Fruit fly (Drosophila melanogaster) whole organism, embryonic: ENCODE data around the gene CG43845.

ENCODE experiments used
- Abd-B ChIP-seq: fragments of 200-800 bp; sonication (Bioruptor generic); optimal IDR thresholded peaks from 2 replicates; lab custom pipeline; 2018; ENCODE audit warnings: missing biosample characterization, mild to moderate bottlenecking, missing genetic modification characterization, moderate library complexity
- Aef1 ChIP-seq: fragments of 200-800 bp; sonication (Bioruptor generic); IDR thresholded peaks from 3 replicates; pipeline ENCODE4 v1.3.6; 2022; ENCODE audit warnings: missing biosample characterization, missing genetic modification characterization
- B-H2 ChIP-seq: fragments of 200-800 bp; sonication (Bioruptor generic); optimal IDR thresholded peaks from 2 replicates; lab custom pipeline; 2018; ENCODE audit warnings: missing biosample characterization, mild to moderate bottlenecking, missing genetic modification characterization
- BEAF-32 ChIP-seq: fragments of 200-800 bp; sonication (Bioruptor generic); optimal IDR thresholded peaks from 3 replicates; lab custom pipeline; 2017; ENCODE audit warnings: missing biosample characterization, missing genetic modification characterization, mild to moderate bottlenecking, moderate library complexity, missing genetic modification reagents
- CG10267 ChIP-seq: fragments of 200-800 bp; sonication (Bioruptor generic); optimal IDR thresholded peaks from 2 replicates; lab custom pipeline; 2018; ENCODE audit warnings: missing biosample characterization, mild to moderate bottlenecking, missing genetic modification characterization, moderate library complexity
- CG10654 ChIP-seq: fragments of 200-800 bp; sonication (Bioruptor generic); optimal IDR thresholded peaks from 2 replicates; lab custom pipeline; 2016; ENCODE audit warnings: missing biosample characterization, missing genetic modification characterization
- CG11093 ChIP-seq: fragments of 200-800 bp; sonication (Bioruptor generic); IDR thresholded peaks from 3 replicates; pipeline ENCODE4 v1.3.6; 2022; ENCODE audit warnings: missing biosample characterization, missing genetic modification characterization
- CG11247 ChIP-seq: fragments of 200-800 bp; sonication (Bioruptor generic); IDR thresholded peaks from 2 replicates; pipeline ENCODE4 v1.3.6; 2022; ENCODE audit warnings: missing biosample characterization, missing genetic modification characterization
- CG11456 ChIP-seq: fragments of 200-800 bp; sonication (Bioruptor generic); IDR thresholded peaks from 3 replicates; pipeline ENCODE4 v1.3.6; 2022; ENCODE audit warnings: missing biosample characterization, missing genetic modification characterization
- CG11723 ChIP-seq: fragments of 200-800 bp; sonication (Bioruptor generic); optimal IDR thresholded peaks from 2 replicates; lab custom pipeline; 2017; ENCODE audit warnings: missing biosample characterization, mild to moderate bottlenecking, missing genetic modification characterization
- CG12104 ChIP-seq: fragments of 200-800 bp; sonication (Bioruptor generic); optimal IDR thresholded peaks from 3 replicates; lab custom pipeline; 2016; ENCODE audit warnings: missing biosample characterization, missing genetic modification characterization
- CG12391 ChIP-seq: fragments of 200-800 bp; sonication (Bioruptor generic); optimal IDR thresholded peaks from 3 replicates; lab custom pipeline; 2018; ENCODE audit warnings: missing biosample characterization, mild to moderate bottlenecking, missing genetic modification characterization, moderate library complexity
- CG12942 ChIP-seq: fragments of 200-800 bp; sonication (Bioruptor generic); optimal IDR thresholded peaks from 3 replicates; lab custom pipeline; 2016; ENCODE audit warnings: missing biosample characterization, missing genetic modification characterization
- CG1647 ChIP-seq: fragments of 200-800 bp; sonication (Bioruptor generic); optimal IDR thresholded peaks from 3 replicates; lab custom pipeline; 2016; ENCODE audit warnings: missing biosample characterization, missing genetic modification characterization
- CG16779 ChIP-seq: fragments of 200-800 bp; sonication (Bioruptor generic); IDR thresholded peaks from 2 replicates; pipeline ENCODE4 v1.3.6; 2022; ENCODE audit warnings: missing biosample characterization, missing genetic modification characterization
- CG1832 ChIP-seq: fragments of 200-800 bp; sonication (Bioruptor generic); optimal IDR thresholded peaks from 2 replicates; lab custom pipeline; 2017; ENCODE audit warnings: missing biosample characterization, mild to moderate bottlenecking, missing genetic modification characterization, inconsistent platforms
- CG4424 ChIP-seq: fragments of 200-800 bp; sonication (Bioruptor generic); optimal IDR thresholded peaks from 3 replicates; lab custom pipeline; 2016; ENCODE audit warnings: missing biosample characterization, missing genetic modification characterization
- CG5953 ChIP-seq: fragments of 200-800 bp; sonication (Bioruptor generic); IDR thresholded peaks from 2 replicates; pipeline ENCODE4 v1.3.6; 2022; ENCODE audit warnings: missing biosample characterization, missing genetic modification characterization
- CG7745 ChIP-seq: fragments of 200-800 bp; sonication (Bioruptor generic); optimal IDR thresholded peaks from 2 replicates; lab custom pipeline; 2018; ENCODE audit warnings: missing biosample characterization, mild to moderate bottlenecking, missing genetic modification characterization, moderate library complexity
- CG7928 ChIP-seq: fragments of 200-800 bp; sonication (Bioruptor generic); optimal IDR thresholded peaks from 2 replicates; lab custom pipeline; 2017; ENCODE audit warnings: missing biosample characterization, mild to moderate bottlenecking, missing genetic modification characterization
- CG8924 ChIP-seq: fragments of 200-800 bp; optimal IDR thresholded peaks from 3 replicates; lab custom pipeline; 2019; ENCODE audit warnings: missing biosample characterization, mild to moderate bottlenecking, missing genetic modification characterization, moderate library complexity
- Dek ChIP-seq: fragments of 200-800 bp; sonication (Bioruptor generic); optimal IDR thresholded peaks from 3 replicates; lab custom pipeline; 2019; ENCODE audit warnings: missing biosample characterization, mild to moderate bottlenecking, missing genetic modification characterization, moderate library complexity
- Ets65A ChIP-seq: fragments of 200-800 bp; sonication (Bioruptor generic); peaks from one replicate; lab custom pipeline; 2016; ENCODE audit warnings: missing biosample characterization, missing genetic modification characterization
- Hsf ChIP-seq: fragments of 200-800 bp; sonication (Bioruptor generic); optimal IDR thresholded peaks from 3 replicates; lab custom pipeline; 2016; ENCODE audit warnings: missing biosample characterization, missing genetic modification characterization
- Lpt ChIP-seq: fragments of >200 bp; optimal IDR thresholded peaks from 2 replicates; lab custom pipeline; 2018; ENCODE audit warnings: missing biosample characterization, missing genetic modification characterization
- Pdp1 ChIP-seq, 2 experiments: fragments of 200-800 bp; sonication (Bioruptor generic); optimal IDR thresholded peaks; 3 replicates each; lab custom pipeline; 2016; ENCODE audit warnings: missing biosample characterization in 2 of 2, missing genetic modification characterization in 2 of 2, mild to moderate bottlenecking in 1 of 2, moderate library complexity in 1 of 2
- Side ChIP-seq: fragments of 200-800 bp; sonication (Bioruptor generic); optimal IDR thresholded peaks from 2 replicates; lab custom pipeline; 2016; ENCODE audit warnings: missing biosample characterization, missing genetic modification characterization
- Trl ChIP-seq, 3 experiments: fragments of >200 bp in 2 of 3; fragments of 200-800 bp in 1 of 3; sonication (Bioruptor generic) in 1 of 3; optimal IDR thresholded peaks; 2 replicates in 1 of 3; 3 replicates in 2 of 3; lab custom pipeline; 2016 to 2017; ENCODE audit warnings: missing biosample characterization in 1 of 3, missing genetic modification characterization in 1 of 3
- Xbp1 ChIP-seq: fragments of 200-800 bp; sonication (Bioruptor generic); optimal IDR thresholded peaks from 3 replicates; lab custom pipeline; 2016; ENCODE audit warnings: missing biosample characterization, mild to moderate bottlenecking, missing genetic modification characterization
- amos ChIP-seq: fragments of 200-800 bp; sonication (Bioruptor generic); IDR thresholded peaks from 2 replicates; pipeline ENCODE4 v1.3.6; 2022; ENCODE audit warnings: missing biosample characterization, missing genetic modification characterization; ENCODE audit not compliant: partially characterized antibody
- bcd ChIP-seq: fragments of 200-800 bp; sonication (Bioruptor generic); optimal IDR thresholded peaks from 2 replicates; lab custom pipeline; 2017; ENCODE audit warnings: missing biosample characterization, mild to moderate bottlenecking, missing genetic modification characterization
- chif ChIP-seq, 2 experiments: fragments of 200-800 bp; sonication (Bioruptor generic); optimal IDR thresholded peaks; 3 replicates each; lab custom pipeline; 2016; ENCODE audit warnings: missing biosample characterization in 2 of 2, missing genetic modification characterization in 2 of 2
- ci ChIP-seq: fragments of 200-800 bp; sonication (Bioruptor generic); IDR thresholded peaks from 3 replicates; pipeline ENCODE4 v1.3.6; 2022; ENCODE audit warnings: missing biosample characterization, missing genetic modification characterization
- disco-r ChIP-seq: fragments of 200-800 bp; sonication (Bioruptor generic); optimal IDR thresholded peaks from 2 replicates; lab custom pipeline; 2016; ENCODE audit warnings: missing biosample characterization, missing genetic modification characterization
- dmrt99B ChIP-seq: fragments of 200-800 bp; sonication (Bioruptor generic); optimal IDR thresholded peaks from 2 replicates; lab custom pipeline; 2018; ENCODE audit warnings: missing biosample characterization, mild to moderate bottlenecking, missing genetic modification characterization, moderate library complexity
- ewg ChIP-seq: fragments of 200-800 bp; sonication (Bioruptor generic); optimal IDR thresholded peaks from 3 replicates; lab custom pipeline; 2017; ENCODE audit warnings: mild to moderate bottlenecking, missing biosample characterization, missing genetic modification reagents, missing genetic modification characterization
- gcm ChIP-seq: fragments of 200-800 bp; sonication (Bioruptor generic); optimal IDR thresholded peaks from 2 replicates; lab custom pipeline; 2019; ENCODE audit warnings: missing biosample characterization, mild to moderate bottlenecking, missing genetic modification characterization, moderate library complexity
- her ChIP-seq: fragments of 200-800 bp; sonication (Bioruptor generic); optimal IDR thresholded peaks from 2 replicates; lab custom pipeline; 2016; ENCODE audit warnings: missing biosample characterization, missing genetic modification characterization
- jing ChIP-seq: fragments of 200-800 bp; sonication (Bioruptor generic); optimal IDR thresholded peaks from 2 replicates; lab custom pipeline; 2018; ENCODE audit warnings: missing biosample characterization, mild to moderate bottlenecking, missing genetic modification characterization
- lilli ChIP-seq: fragments of 200-800 bp; sonication (Bioruptor generic); optimal IDR thresholded peaks from 3 replicates; lab custom pipeline; 2016; ENCODE audit warnings: missing biosample characterization, missing genetic modification characterization
- mirr ChIP-seq: fragments of 200-800 bp; sonication (Bioruptor generic); optimal IDR thresholded peaks from 3 replicates; lab custom pipeline; 2018; ENCODE audit warnings: missing biosample characterization, mild to moderate bottlenecking, missing genetic modification characterization
- nerfin-1 ChIP-seq: fragments of 200-800 bp; sonication (Bioruptor generic); optimal IDR thresholded peaks from 3 replicates; lab custom pipeline; 2019; ENCODE audit warnings: missing biosample characterization, mild to moderate bottlenecking, missing genetic modification characterization, moderate library complexity
- pros ChIP-seq: fragments of 200-800 bp; sonication (Bioruptor generic); optimal IDR thresholded peaks from 3 replicates; lab custom pipeline; 2019; ENCODE audit warnings: missing biosample characterization, mild to moderate bottlenecking, missing genetic modification characterization, moderate library complexity
- repo ChIP-seq: fragments of 200-800 bp; sonication (Bioruptor generic); optimal IDR thresholded peaks from 2 replicates; lab custom pipeline; 2016; ENCODE audit warnings: missing biosample characterization, missing genetic modification characterization
- run ChIP-seq: fragments of 200-800 bp; sonication (Bioruptor generic); optimal IDR thresholded peaks from 3 replicates; lab custom pipeline; 2018; ENCODE audit warnings: missing biosample characterization, mild to moderate bottlenecking, missing genetic modification characterization
- sens-2 ChIP-seq: fragments of 200-800 bp; sonication (Bioruptor generic); IDR thresholded peaks from 2 replicates; pipeline ENCODE4 v1.3.6; 2022; ENCODE audit warnings: missing biosample characterization, missing genetic modification characterization
- sisA ChIP-seq: fragments of 200-800 bp; sonication (Bioruptor generic); IDR thresholded peaks from 2 replicates; pipeline ENCODE4 v1.3.6; 2022; ENCODE audit warnings: missing biosample characterization, missing genetic modification characterization
- stc ChIP-seq: fragments of 200-800 bp; sonication (Bioruptor generic); IDR thresholded peaks from 2 replicates; pipeline ENCODE4 v1.3.6; 2022; ENCODE audit warnings: missing biosample characterization, missing genetic modification characterization
- vfl ChIP-seq: fragments of 200-800 bp; sonication (Bioruptor generic); optimal IDR thresholded peaks from 2 replicates; lab custom pipeline; 2016; ENCODE audit warnings: missing biosample characterization, missing genetic modification characterization
- wor ChIP-seq: fragments of 200-800 bp; sonication (Bioruptor generic); IDR thresholded peaks from 2 replicates; pipeline ENCODE4 v1.3.6; 2022; ENCODE audit warnings: missing biosample characterization, missing genetic modification characterization

The CG43845 gene

dm6 chr3R:5518627-5519026 is 4.3 kb downstream of the CG43845 start (continued):
- peak; percentile 61 for TF ChIP-seq CG4424 (GFP tag; lab: Kevin White, UChicago)
- TF ChIP-seq gcm, result peak; percentile 14
- TF ChIP-seq CG16779, result no peak
- peak; percentile 4 for TF ChIP-seq CG10654 (GFP tag; lab: Kevin White, UChicago)
- no peak for TF ChIP-seq BEAF-32 (GFP tag; lab: Kevin White, UChicago)
- peak; percentile 0 for TF ChIP-seq CG12104 (GFP tag; lab: Kevin White, UChicago)
- peak; percentile 20 for TF ChIP-seq vfl (GFP tag; lab: Kevin White, UChicago)
- TF ChIP-seq stc, result peak; percentile 43; the same call in 1 of the 2 replicates
- TF ChIP-seq CG11723 (GFP tag; lab: Kevin White, UChicago), result peak; percentile 27
- peak; percentile 15 for TF ChIP-seq bcd (GFP tag; lab: Kevin White, UChicago)
- peak; percentile 62 for TF ChIP-seq CG1832 (GFP tag; lab: Kevin White, UChicago)
- no peak for TF ChIP-seq mirr
- no peak for TF ChIP-seq CG11247 (GFP tag; lab: Robert Waterston, UW)
- no peak for TF ChIP-seq pros (GFP tag; lab: Kevin White, UChicago)
- TF ChIP-seq Side (GFP tag; lab: Kevin White, UChicago), result peak; percentile 44
- peak; percentile 56 for TF ChIP-seq sisA (GFP tag; lab: Robert Waterston, UW)
- TF ChIP-seq Hsf (GFP tag; lab: Kevin White, UChicago), result peak; percentile 50
- TF ChIP-seq sens-2 (GFP tag; lab: Robert Waterston, UW), result peak; percentile 44; the same call in 1 of the 2 replicates
- TF ChIP-seq her (GFP tag; lab: Kevin White, UChicago), result peak; percentile 54
- no peak for TF ChIP-seq Lpt (GFP tag; lab: Kevin White, UChicago)
- TF ChIP-seq ci (GFP tag; lab: Robert Waterston, UW), result peak; percentile 76
- peak; percentile 37 to 48 for TF ChIP-seq Pdp1 (GFP tag; optimal IDR thresholded peaks at IDR 0.05; lab: Kevin White, UChicago)
- TF ChIP-seq CG7745, result peak; percentile 85
- peak; percentile 20 for TF ChIP-seq Abd-B
- no peak for TF ChIP-seq run
- no peak; the same call in 2 of the 3 replicates for TF ChIP-seq Aef1 (GFP tag; lab: Robert Waterston, UW)
- peak; percentile 57 for TF ChIP-seq CG12391 (tag; lab: Kevin White, UChicago)
- peak; percentile 40 for TF ChIP-seq repo (GFP tag; lab: Kevin White, UChicago)
- TF ChIP-seq Trl (optimal IDR thresholded peaks at IDR 0.05; lab: Kevin White, UChicago), result peak; percentile 18 to 56
- peak; percentile 52 for TF ChIP-seq Trl (GFP tag; optimal IDR thresholded peaks at IDR 0.05; lab: Kevin White, UChicago)
- TF ChIP-seq Dek (tag; lab: Kevin White, UChicago), result peak; percentile 0
- peak; percentile 89 for TF ChIP-seq Ets65A (GFP tag; lab: Kevin White, UChicago)
- peak; percentile 65 for TF ChIP-seq dmrt99B (tag; lab: Kevin White, UChicago)
- peak; percentile 30 for TF ChIP-seq ewg (GFP tag; lab: Kevin White, UChicago)
- no peak for TF ChIP-seq CG1647 (GFP tag; lab: Kevin White, UChicago)
- peak in 1 of 2 experiments; percentile 56 for TF ChIP-seq chif (GFP tag; optimal IDR thresholded peaks at IDR 0.05; lab: Kevin White, UChicago)
- no peak for TF ChIP-seq CG11093 (GFP tag; lab: Robert Waterston, UW)
- TF ChIP-seq disco-r (GFP tag; lab: Kevin White, UChicago), result no peak
- peak; percentile 36 for TF ChIP-seq CG10267
- peak; percentile 29 for TF ChIP-seq jing (GFP tag; lab: Kevin White, UChicago)
- TF ChIP-seq CG5953 (GFP tag; lab: Robert Waterston, UW), result 0 out of 2 replicates have a peak, but pooled peaks have one; percentile 18
- peak; percentile 17 for TF ChIP-seq lilli (GFP tag; lab: Kevin White, UChicago)
- no peak for TF ChIP-seq CG7928 (GFP tag; lab: Kevin White, UChicago)
- peak; percentile 61 for TF ChIP-seq Xbp1
- TF ChIP-seq CG12942, result peak; percentile 39
- peak; percentile 41 for TF ChIP-seq CG8924 (tag; lab: Kevin White, UChicago)
- no peak for TF ChIP-seq amos (GFP tag; lab: Robert Waterston, UW)
- TF ChIP-seq B-H2 (GFP tag; lab: Kevin White, UChicago), result no peak
- peak; percentile 68; the same call in 1 of the 3 replicates for TF ChIP-seq CG11456 (GFP tag; lab: Robert Waterston, UW)
- TF ChIP-seq nerfin-1 (tag; lab: Kevin White, UChicago), result peak; percentile 21
- TF ChIP-seq wor (GFP tag; lab: Robert Waterston, UW), result 0 out of 2 replicates have a peak, but pooled peaks have one; percentile 22
